Worm (Caenorhabditis elegans) whole organism, L4 larva: ENCODE measurements around the gene clec-221.

Experiments used
- ZK546.5 ChIP-seq, 2 experiments: sonication (generic microtip); optimal IDR thresholded peaks; 2 replicates each; lab custom pipeline; 2017; ENCODE audit warnings: missing biosample characterization in 2 of 2, missing genetic modification characterization in 2 of 2
- daf-8 ChIP-seq: fragments of 200-800 bp; sonication (Bioruptor generic); IDR thresholded peaks from 2 replicates; pipeline ENCODE4 v1.3.6; 2022; ENCODE audit warnings: missing genetic modification characterization, missing compliant biosample characterization
- egl-27 ChIP-seq: sonication (generic microtip); optimal IDR thresholded peaks from 3 replicates; lab custom pipeline; 2017; ENCODE audit warnings: missing biosample characterization, missing genetic modification reagents, missing genetic modification characterization
- lim-7 ChIP-seq: fragments of 200-800 bp; sonication (Bioruptor generic); IDR thresholded peaks from 2 replicates; pipeline ENCODE4 v1.3.6; 2022; ENCODE audit warnings: missing genetic modification characterization, missing compliant biosample characterization
- lin-13 ChIP-seq: fragments of 150-350 bp; optimal IDR thresholded peaks from 2 replicates; lab custom pipeline; 2014; ENCODE audit warnings: missing biosample characterization, missing genetic modification reagents, missing genetic modification characterization
- rbr-2 ChIP-seq: sonication (generic microtip); optimal IDR thresholded peaks from 2 replicates; lab custom pipeline; 2016; ENCODE audit warnings: missing genotype, missing genetic modification characterization, missing compliant biosample characterization
- snpc-4 ChIP-seq: fragments of 150-350 bp; optimal IDR thresholded peaks from 2 replicates; lab custom pipeline; 2014; ENCODE audit warnings: missing biosample characterization, missing genetic modification characterization
- unc-130 ChIP-seq: sonication (generic microtip); optimal IDR thresholded peaks from 2 replicates; lab custom pipeline; 2016; ENCODE audit warnings: missing genetic modification reagents, missing genetic modification characterization, missing compliant biosample characterization
- unc-39 ChIP-seq: sonication (generic microtip); optimal IDR thresholded peaks from 2 replicates; lab custom pipeline; 2017; ENCODE audit warnings: missing biosample characterization, missing genetic modification characterization
- zfp-2 ChIP-seq: sonication (generic microtip); optimal IDR thresholded peaks from 2 replicates; lab custom pipeline; 2016; ENCODE audit warnings: mild to moderate bottlenecking, missing genetic modification characterization, missing compliant biosample characterization

ce11 chrV:10953471-10954155 is 621 bp downstream of the clec-221 start:
- no peak for TF ChIP-seq unc-39 (tag; lab: Kevin White, UChicago)
- no peak for TF ChIP-seq lim-7 (GFP tag; lab: Robert Waterston, UW)
- TF ChIP-seq rbr-2: no peak
- TF ChIP-seq egl-27: no peak
- TF ChIP-seq zfp-2 (tag; lab: Kevin White, UChicago): no peak
- no peak for TF ChIP-seq lin-13 (GFP tag; lab: Kevin White, UChicago)
- TF ChIP-seq ZK546.5 (tag; optimal IDR thresholded peaks at IDR 0.05; lab: Kevin White, UChicago): no peak
- no peak for TF ChIP-seq snpc-4 (tag; lab: Kevin White, UChicago)
- TF ChIP-seq daf-8: no peak
- TF ChIP-seq unc-130 (GFP tag; lab: Kevin White, UChicago): no peak
